Worm (Caenorhabditis elegans) whole organism, young adult: ENCODE results near the gene T27E9.6.

ENCODE experiments used
- C17E4.6 ChIP-seq: fragments of 200-800 bp; sonication (Bioruptor generic); IDR thresholded peaks from 2 replicates; pipeline ENCODE4 v1.3.6; 2022; ENCODE audit warnings: missing genetic modification reagents, missing genetic modification characterization, missing compliant biosample characterization
- F33H1.4 ChIP-seq: fragments of 200-800 bp; sonication (Bioruptor generic); IDR thresholded peaks from 2 replicates; pipeline ENCODE4 v1.3.6; 2022; ENCODE audit warnings: missing genetic modification reagents, missing genetic modification characterization, missing compliant biosample characterization
- F39B2.1 ChIP-seq: fragments of 200-800 bp; sonication (Bioruptor generic); IDR thresholded peaks from 2 replicates; pipeline ENCODE4 v1.3.6; 2022; ENCODE audit warnings: missing genetic modification reagents, missing genetic modification characterization, missing compliant biosample characterization
- K11D2.4 ChIP-seq: fragments of 200-800 bp; sonication (Bioruptor generic); IDR thresholded peaks from 2 replicates; pipeline ENCODE4 v1.3.6; 2022; ENCODE audit warnings: missing genetic modification reagents, missing genetic modification characterization, missing compliant biosample characterization
- K12H6.12 ChIP-seq: fragments of 200-800 bp; sonication (Bioruptor generic); optimal IDR thresholded peaks from 2 replicates; lab custom pipeline; 2018; ENCODE audit warnings: mild to moderate bottlenecking, missing genetic modification characterization, missing compliant biosample characterization
- Y95B8A.8 ChIP-seq: fragments of 200-800 bp; sonication (Bioruptor generic); IDR thresholded peaks from 2 replicates; pipeline ENCODE4 v1.3.6; 2022; ENCODE audit warnings: missing genetic modification reagents, missing genetic modification characterization, missing compliant biosample characterization
- ZK185.1 ChIP-seq: sonication (generic microtip); optimal IDR thresholded peaks from 2 replicates; lab custom pipeline; 2016; ENCODE audit warnings: mild to moderate bottlenecking, missing genetic modification characterization, missing compliant biosample characterization; ENCODE audit not compliant: poor library complexity, severe bottlenecking
- ama-1 ChIP-seq, 3 experiments: fragments of 150-350 bp in 1 of 3; sonication (generic microtip) in 2 of 3; optimal IDR thresholded peaks; 2 replicates each; lab custom pipeline; 2014 to 2018; ENCODE audit warnings: missing biosample characterization in 2 of 3, missing genetic modification characterization in 2 of 3, missing genetic modification reagents in 2 of 3
- aptf-3 ChIP-seq: fragments of 200-800 bp; sonication (Bioruptor generic); IDR thresholded peaks from 2 replicates; pipeline ENCODE4 v1.3.6; 2022; ENCODE audit warnings: missing genetic modification characterization, missing compliant biosample characterization
- atf-7 ChIP-seq: sonication (generic microtip); optimal IDR thresholded peaks from 2 replicates; lab custom pipeline; 2017; ENCODE audit warnings: mild to moderate bottlenecking, missing genetic modification characterization, missing compliant biosample characterization
- attf-3 ChIP-seq: fragments of 200-800 bp; sonication (Bioruptor generic); conservative IDR thresholded peaks from 2 replicates; pipeline ENCODE4 v1.3.6; 2022; ENCODE audit warnings: missing genetic modification reagents, missing genetic modification characterization, missing compliant biosample characterization
- attf-5 ChIP-seq: fragments of 200-800 bp; sonication (Bioruptor generic); optimal IDR thresholded peaks from 2 replicates; lab custom pipeline; 2018; ENCODE audit warnings: mild to moderate bottlenecking, missing genetic modification characterization, missing compliant biosample characterization
- attf-6 ChIP-seq: fragments of 200-800 bp; sonication (Bioruptor generic); IDR thresholded peaks from 2 replicates; pipeline ENCODE4 v1.3.6; 2022; ENCODE audit warnings: missing genetic modification reagents, missing genetic modification characterization, missing compliant biosample characterization
- ceh-79 ChIP-seq: sonication (generic microtip); optimal IDR thresholded peaks from 2 replicates; lab custom pipeline; 2017; ENCODE audit warnings: mild to moderate bottlenecking, missing genetic modification characterization, missing compliant biosample characterization
- ceh-91 ChIP-seq: fragments of 200-800 bp; sonication (Bioruptor generic); IDR thresholded peaks from 2 replicates; pipeline ENCODE4 v1.3.6; 2022; ENCODE audit warnings: missing genetic modification reagents, missing genetic modification characterization, missing compliant biosample characterization
- efl-1 ChIP-seq: fragments of 150-350 bp; optimal IDR thresholded peaks from 2 replicates; lab custom pipeline; 2014; ENCODE audit warnings: missing biosample characterization, missing genetic modification reagents, missing genetic modification characterization
- egl-44 ChIP-seq: fragments of 200-800 bp; sonication (Bioruptor generic); IDR thresholded peaks from 2 replicates; pipeline ENCODE4 v1.3.6; 2022; ENCODE audit warnings: missing genetic modification reagents, missing genetic modification characterization, missing compliant biosample characterization
- gei-17 ChIP-seq: fragments of 200-800 bp; sonication (Bioruptor generic); optimal IDR thresholded peaks from 2 replicates; lab custom pipeline; 2018; ENCODE audit warnings: mild to moderate bottlenecking, missing genetic modification characterization, missing compliant biosample characterization
- him-1 ChIP-seq: sonication (generic microtip); optimal IDR thresholded peaks from 2 replicates; lab custom pipeline; 2016; ENCODE audit warnings: missing genotype, missing genetic modification reagents, missing genetic modification characterization, missing compliant biosample characterization
- let-607 ChIP-seq, 2 experiments: fragments of 200-800 bp in 1 of 2; sonication (Bioruptor generic) in 1 of 2; sonication (generic microtip) in 1 of 2; optimal IDR thresholded peaks; 2 replicates each; lab custom pipeline; 2016 to 2018; ENCODE audit warnings: mild to moderate bottlenecking in 2 of 2, missing compliant biosample characterization in 2 of 2, missing genetic modification characterization in 2 of 2, moderate library complexity in 2 of 2, missing genotype in 1 of 2
- lin-54 ChIP-seq: fragments of 200-800 bp; sonication (Bioruptor generic); optimal IDR thresholded peaks from 2 replicates; lab custom pipeline; 2018; ENCODE audit warnings: mild to moderate bottlenecking, missing genetic modification characterization, missing compliant biosample characterization
- lir-1 ChIP-seq: fragments of 200-800 bp; sonication (Bioruptor generic); conservative IDR thresholded peaks from 2 replicates; pipeline ENCODE4 v1.3.6; 2022; ENCODE audit warnings: missing genetic modification reagents, missing genetic modification characterization, missing compliant biosample characterization
- madf-3 ChIP-seq: fragments of 200-800 bp; sonication (Bioruptor generic); IDR thresholded peaks from 2 replicates; pipeline ENCODE4 v1.3.6; 2022; ENCODE audit warnings: missing genetic modification reagents, missing genetic modification characterization, missing compliant biosample characterization
- nhr-120 ChIP-seq: fragments of 200-800 bp; sonication (Bioruptor generic); IDR thresholded peaks from 2 replicates; pipeline ENCODE4 v1.3.6; 2022; ENCODE audit warnings: missing genetic modification characterization, missing compliant biosample characterization
- pha-4 ChIP-seq: fragments of 150-350 bp; sonication (generic microtip); optimal IDR thresholded peaks from 2 replicates; lab custom pipeline; 2014; ENCODE audit warnings: missing biosample characterization, missing genetic modification reagents, missing genetic modification characterization
- rcor-1 ChIP-seq: fragments of 200-800 bp; sonication (Bioruptor generic); IDR thresholded peaks from 2 replicates; pipeline ENCODE4 v1.3.6; 2022; ENCODE audit warnings: missing genetic modification reagents, missing genetic modification characterization, missing compliant biosample characterization
- rec-8 ChIP-seq, 2 experiments: sonication (generic microtip); optimal IDR thresholded peaks; 2 replicates each; lab custom pipeline; 2016; ENCODE audit warnings: mild to moderate bottlenecking in 2 of 2, missing genetic modification characterization in 2 of 2, missing genetic modification reagents in 2 of 2, missing genotype in 2 of 2, missing biosample characterization in 1 of 2, missing compliant biosample characterization in 1 of 2, moderate library complexity in 1 of 2
- sdz-38 ChIP-seq: sonication (generic microtip); optimal IDR thresholded peaks from 2 replicates; lab custom pipeline; 2016; ENCODE audit warnings: missing genotype, missing genetic modification characterization, missing compliant biosample characterization
- snpc-1.1 ChIP-seq: sonication (generic microtip); optimal IDR thresholded peaks from 2 replicates; lab custom pipeline; 2017; ENCODE audit warnings: missing genetic modification characterization, mild to moderate bottlenecking, missing compliant biosample characterization, antibody characterized with exemption, moderate library complexity, missing genotype, missing genetic modification reagents; ENCODE audit not compliant: insufficient read depth
- tlf-1 ChIP-seq: fragments of 200-800 bp; sonication (Bioruptor generic); optimal IDR thresholded peaks from 2 replicates; lab custom pipeline; 2018; ENCODE audit warnings: mild to moderate bottlenecking, missing genetic modification characterization, missing compliant biosample characterization
- zim-3 ChIP-seq: sonication (generic microtip); optimal IDR thresholded peaks from 2 replicates; lab custom pipeline; 2017; ENCODE audit warnings: mild to moderate bottlenecking, missing genetic modification characterization, moderate library complexity, missing compliant biosample characterization
- ztf-25 ChIP-seq: fragments of 200-800 bp; sonication (Bioruptor generic); IDR thresholded peaks from 2 replicates; pipeline ENCODE4 v1.3.6; 2022; ENCODE audit warnings: missing genetic modification reagents, missing genetic modification characterization, missing compliant biosample characterization
- ztf-26 ChIP-seq: sonication (generic microtip); optimal IDR thresholded peaks from 2 replicates; lab custom pipeline; 2017; ENCODE audit warnings: missing genetic modification characterization, missing compliant biosample characterization

The T27E9.6 gene

ce11 chrIII:13436843-13437242 lies 39.7 kb downstream of the T27E9.6 start, which contains the start of gene F45G2.9:
TSS of gene F45G2.9 (minus strand) at chrIII:13436943.
- TF ChIP-seq madf-3: no peak
- TF ChIP-seq him-1 (tag; lab: Kevin White, UChicago): no peak
- no peak for TF ChIP-seq ztf-26 (tag; lab: Kevin White, UChicago)
- no peak for TF ChIP-seq attf-5 (GFP tag; lab: Kevin White, UChicago)
- TF ChIP-seq attf-3: no peak
- TF ChIP-seq ZK185.1 (tag; lab: Kevin White, UChicago): no peak
- no peak for TF ChIP-seq Y95B8A.8 (GFP tag; lab: Robert Waterston, UW)
- no peak for TF ChIP-seq ceh-79 (tag; lab: Kevin White, UChicago)
- TF ChIP-seq lin-54: no peak
- no peak for TF ChIP-seq efl-1 (GFP tag; lab: Kevin White, UChicago)
- no peak for TF ChIP-seq snpc-1.1 (tag; lab: Kevin White, UChicago)
- no peak for TF ChIP-seq nhr-120 (GFP tag; lab: Robert Waterston, UW)
- TF ChIP-seq lir-1: no peak

DNA sequence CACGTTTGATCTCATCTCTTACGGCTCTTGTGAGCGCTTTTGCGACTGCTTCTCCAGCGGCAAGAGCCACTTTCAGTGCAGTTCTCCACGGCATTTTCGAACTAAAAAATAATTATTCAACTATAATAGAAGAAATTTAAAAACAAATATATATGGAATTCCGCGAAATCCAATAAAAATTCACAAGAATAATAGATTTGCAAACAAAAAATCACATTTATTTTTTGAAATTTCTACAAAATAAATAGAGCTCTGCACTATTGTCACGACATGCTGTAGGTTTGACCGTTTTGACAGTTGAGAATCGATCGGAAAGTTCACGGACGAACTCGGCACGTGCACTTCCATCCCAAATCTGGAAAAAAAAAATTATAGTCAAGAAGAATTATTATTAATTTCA lies 41.0 kb downstream of the T27E9.6 start, which contains the start of gene F45G2.8:
Gene F45G2.8, minus strand, starts transcription at position 101 of the 400 bp plus-strand sequence.
- no peak for TF ChIP-seq lin-54
- no peak for TF ChIP-seq gei-17
- no peak for TF ChIP-seq efl-1 (GFP tag; lab: Kevin White, UChicago)
- TF ChIP-seq attf-6 (GFP tag; lab: Robert Waterston, UW): no peak
- no peak for TF ChIP-seq attf-3
- TF ChIP-seq tlf-1 (GFP tag; lab: Kevin White, UChicago): no peak
- TF ChIP-seq F39B2.1 (GFP tag; lab: Robert Waterston, UW): no peak
- TF ChIP-seq aptf-3: no peak
- no peak for TF ChIP-seq F33H1.4

ce11 chrIII:13434404-13434803 lies 42.2 kb downstream of the T27E9.6 start, which contains the start of gene F45G2.7:
TSS of gene F45G2.7 (minus strand) at chrIII:13434504.
- TF ChIP-seq zim-3 (no peak), pha-4 (tag; lab: Kevin White, UChicago) (no peak), egl-44 (GFP tag; lab: Robert Waterston, UW) (no peak), K11D2.4 (no peak), ztf-25 (GFP tag; lab: Robert Waterston, UW) (no peak), sdz-38 (no peak)

DNA sequence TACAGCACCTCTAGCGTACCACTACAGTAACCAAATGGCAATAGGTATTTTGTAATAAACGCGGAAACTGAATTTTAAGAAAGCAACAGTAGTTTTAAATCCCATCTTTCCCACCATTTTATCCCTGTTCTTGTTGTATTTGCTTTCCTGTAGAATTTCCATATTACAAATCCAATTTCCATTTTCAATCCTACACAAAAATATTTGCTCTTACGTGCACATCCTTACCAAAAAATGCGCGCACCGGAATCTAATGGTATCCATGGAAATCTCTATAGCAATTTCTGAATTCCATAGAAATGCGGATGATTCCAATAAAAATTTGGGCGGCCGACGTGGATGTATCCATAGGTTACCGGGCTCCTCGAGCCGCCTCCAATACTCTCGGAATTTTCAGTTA lies 46.4 kb downstream of the T27E9.6 start, which contains the start of gene trf-1:
Gene trf-1, plus strand, starts transcription at position 301 of the 400 bp plus-strand sequence.
- TF ChIP-seq atf-7 (tag; lab: Kevin White, UChicago): no peak
- TF ChIP-seq rcor-1 (GFP tag; lab: Robert Waterston, UW): no peak
- no peak for TF ChIP-seq K12H6.12 (tag; lab: Kevin White, UChicago)
- TF ChIP-seq let-607 (tag; optimal IDR thresholded peaks at IDR 0.05; lab: Kevin White, UChicago): no peak
- TF ChIP-seq attf-5 (GFP tag; lab: Kevin White, UChicago): no peak
- TF ChIP-seq rec-8 (tag; optimal IDR thresholded peaks at IDR 0.05; lab: Kevin White, UChicago): no peak
- no peak for TF ChIP-seq madf-3
- no peak for TF ChIP-seq C17E4.6 (GFP tag; lab: Robert Waterston, UW)
- no peak for TF ChIP-seq efl-1 (GFP tag; lab: Kevin White, UChicago)
- no peak for TF ChIP-seq nhr-120 (GFP tag; lab: Robert Waterston, UW)
- TF ChIP-seq ceh-91 (GFP tag; lab: Robert Waterston, UW): no peak
- TF ChIP-seq ama-1 (optimal IDR thresholded peaks at IDR 0.05; lab: Kevin White, UChicago): no peak
- no peak for TF ChIP-seq ama-1 (GFP tag; optimal IDR thresholded peaks at IDR 0.05; lab: Kevin White, UChicago)
